Worm (Caenorhabditis elegans) whole organism, L3 larva: Measurements from ENCODE around the gene C01G10.5.

ENCODE experiments used
- R02D3.7 ChIP-seq: fragments of 150-350 bp; optimal IDR thresholded peaks from 2 replicates; lab custom pipeline; 2014; ENCODE audit warnings: missing biosample characterization, missing genetic modification characterization
- ZK546.5 ChIP-seq: sonication (generic microtip); optimal IDR thresholded peaks from 2 replicates; lab custom pipeline; 2017; ENCODE audit warnings: missing biosample characterization, missing genetic modification characterization
- aly-2 ChIP-seq: fragments of 150-350 bp; optimal IDR thresholded peaks from 2 replicates; lab custom pipeline; 2014; ENCODE audit warnings: missing biosample characterization, missing genetic modification characterization
- ama-1 ChIP-seq: fragments of 150-350 bp; optimal IDR thresholded peaks from 2 replicates; lab custom pipeline; 2018
- ceh-16 ChIP-seq: sonication (generic microtip); optimal IDR thresholded peaks from 2 replicates; lab custom pipeline; 2017; ENCODE audit warnings: missing biosample characterization, missing genetic modification characterization
- ceh-28 ChIP-seq: fragments of 150-350 bp; optimal IDR thresholded peaks from 2 replicates; lab custom pipeline; 2014; ENCODE audit warnings: missing biosample characterization, missing genetic modification reagents, missing genetic modification characterization
- ceh-82 ChIP-seq: fragments of 150-350 bp; optimal IDR thresholded peaks from 2 replicates; lab custom pipeline; 2014; ENCODE audit warnings: missing biosample characterization, missing genetic modification characterization
- ceh-9 ChIP-seq: sonication (generic microtip); optimal IDR thresholded peaks from 2 replicates; lab custom pipeline; 2018; ENCODE audit warnings: missing biosample characterization, missing genetic modification characterization
- daf-12 ChIP-seq: fragments of 150-350 bp; optimal IDR thresholded peaks from 2 replicates; lab custom pipeline; 2014; ENCODE audit warnings: missing biosample characterization, missing genetic modification reagents, missing genetic modification characterization
- egl-27 ChIP-seq: sonication (generic microtip); optimal IDR thresholded peaks from 4 replicates; lab custom pipeline; 2017; ENCODE audit warnings: missing biosample characterization, missing genetic modification reagents, missing genetic modification characterization
- egl-5 ChIP-seq: fragments of 150-350 bp; optimal IDR thresholded peaks from 2 replicates; lab custom pipeline; 2017; ENCODE audit warnings: missing biosample characterization, missing genetic modification reagents, missing genetic modification characterization, inconsistent platforms
- elt-1 ChIP-seq: fragments of 150-350 bp; optimal IDR thresholded peaks from 2 replicates; lab custom pipeline; 2014; ENCODE audit warnings: missing biosample characterization, missing genetic modification characterization
- elt-2 ChIP-seq: sonication (generic microtip); optimal IDR thresholded peaks from 2 replicates; lab custom pipeline; 2016; ENCODE audit warnings: missing genetic modification reagents, mild to moderate bottlenecking, missing genetic modification characterization, missing compliant biosample characterization
- elt-3 ChIP-seq, 3 experiments: fragments of 150-350 bp in 1 of 3; sonication (generic microtip) in 2 of 3; optimal IDR thresholded peaks; 2 replicates in 2 of 3; 4 replicates in 1 of 3; lab custom pipeline; 2014 to 2017; ENCODE audit warnings: missing biosample characterization in 3 of 3, missing genetic modification characterization in 3 of 3
- eor-1 ChIP-seq, 2 experiments: fragments of 150-350 bp; optimal IDR thresholded peaks; 2 replicates each; lab custom pipeline; 2014 to 2018; ENCODE audit warnings: missing biosample characterization in 2 of 2, missing genetic modification characterization in 2 of 2
- fkh-10 ChIP-seq: sonication (generic microtip); optimal IDR thresholded peaks from 2 replicates; lab custom pipeline; 2017; ENCODE audit warnings: missing biosample characterization, missing genetic modification reagents, missing genetic modification characterization
- fkh-2 ChIP-seq: fragments of 150-350 bp; optimal IDR thresholded peaks from 2 replicates; lab custom pipeline; 2014; ENCODE audit warnings: missing biosample characterization, missing genetic modification reagents, missing genetic modification characterization
- hmg-11 ChIP-seq: sonication (generic microtip); optimal IDR thresholded peaks from 2 replicates; lab custom pipeline; 2016; ENCODE audit warnings: missing genetic modification characterization, missing compliant biosample characterization
- jun-1 ChIP-seq: fragments of 150-350 bp; optimal IDR thresholded peaks from 2 replicates; lab custom pipeline; 2014; ENCODE audit warnings: missing biosample characterization, missing genetic modification reagents, missing genetic modification characterization
- lin-15B ChIP-seq: fragments of 150-350 bp; optimal IDR thresholded peaks from 2 replicates; lab custom pipeline; 2014; ENCODE audit warnings: missing biosample characterization, missing genetic modification characterization
- lin-39 ChIP-seq: fragments of 150-350 bp; optimal IDR thresholded peaks from 2 replicates; lab custom pipeline; 2018; ENCODE audit warnings: missing biosample characterization, missing genetic modification reagents, missing genetic modification characterization
- lsy-12 ChIP-seq: sonication (generic microtip); optimal IDR thresholded peaks from 2 replicates; lab custom pipeline; 2016; ENCODE audit warnings: mild to moderate bottlenecking, missing genetic modification characterization, missing compliant biosample characterization
- mdl-1 ChIP-seq: fragments of 150-350 bp; optimal IDR thresholded peaks from 2 replicates; lab custom pipeline; 2014; ENCODE audit warnings: missing biosample characterization, missing genetic modification characterization
- mml-1 ChIP-seq: fragments of 150-350 bp; sonication (generic microtip); optimal IDR thresholded peaks from 3 replicates; lab custom pipeline; 2014; ENCODE audit warnings: missing biosample characterization, missing genetic modification characterization
- nfya-1 ChIP-seq: sonication (generic microtip); optimal IDR thresholded peaks from 2 replicates; lab custom pipeline; 2017; ENCODE audit warnings: missing genetic modification characterization, mild to moderate bottlenecking, missing compliant biosample characterization, antibody characterized with exemption, moderate library complexity; ENCODE audit not compliant: insufficient read depth
- nhr-11 ChIP-seq: fragments of 150-350 bp; optimal IDR thresholded peaks from 2 replicates; lab custom pipeline; 2014; ENCODE audit warnings: missing biosample characterization, missing genetic modification characterization
- nhr-23 ChIP-seq: fragments of 150-350 bp; optimal IDR thresholded peaks from 2 replicates; lab custom pipeline; 2014; ENCODE audit warnings: missing biosample characterization, missing genetic modification reagents, missing genetic modification characterization
- nhr-237 ChIP-seq: fragments of 150-350 bp; optimal IDR thresholded peaks from 2 replicates; lab custom pipeline; 2014; ENCODE audit warnings: missing biosample characterization, missing genetic modification characterization
- nhr-25 ChIP-seq: sonication (generic microtip); optimal IDR thresholded peaks from 2 replicates; lab custom pipeline; 2017; ENCODE audit warnings: missing biosample characterization, missing genetic modification characterization
- nhr-28 ChIP-seq: fragments of 150-350 bp; optimal IDR thresholded peaks from 2 replicates; lab custom pipeline; 2014; ENCODE audit warnings: missing biosample characterization, missing genetic modification characterization
- nhr-43 ChIP-seq: sonication (generic microtip); optimal IDR thresholded peaks from 2 replicates; lab custom pipeline; 2016; ENCODE audit warnings: mild to moderate bottlenecking, missing genetic modification characterization, missing compliant biosample characterization; ENCODE audit not compliant: poor library complexity, severe bottlenecking
- nhr-67 ChIP-seq: fragments of 150-350 bp; optimal IDR thresholded peaks from 2 replicates; lab custom pipeline; 2014; ENCODE audit warnings: missing biosample characterization, missing genetic modification characterization
- nhr-76 ChIP-seq: fragments of 150-350 bp; sonication (generic microtip); optimal IDR thresholded peaks from 5 replicates; lab custom pipeline; 2014; ENCODE audit warnings: missing biosample characterization, missing genetic modification characterization
- nhr-77 ChIP-seq: fragments of 150-350 bp; optimal IDR thresholded peaks from 2 replicates; lab custom pipeline; 2014; ENCODE audit warnings: missing biosample characterization, missing genetic modification characterization
- pha-4 ChIP-seq: fragments of 150-350 bp; optimal IDR thresholded peaks from 2 replicates; lab custom pipeline; 2014; ENCODE audit warnings: missing biosample characterization, missing genetic modification reagents, missing genetic modification characterization
- pqm-1 ChIP-seq: fragments of 150-350 bp; optimal IDR thresholded peaks from 2 replicates; lab custom pipeline; 2017; ENCODE audit warnings: missing biosample characterization, missing genetic modification characterization, inconsistent platforms
- sea-2 ChIP-seq: fragments of 150-350 bp; sonication (generic microtip); optimal IDR thresholded peaks from 4 replicates; lab custom pipeline; 2014; ENCODE audit warnings: missing biosample characterization, missing genetic modification reagents, missing genetic modification characterization
- skn-1 ChIP-seq: fragments of 150-350 bp; optimal IDR thresholded peaks from 2 replicates; lab custom pipeline; 2014; ENCODE audit warnings: missing biosample characterization, missing genetic modification characterization
- snpc-4 ChIP-seq: fragments of 150-350 bp; optimal IDR thresholded peaks from 2 replicates; lab custom pipeline; 2014; ENCODE audit warnings: missing biosample characterization, missing genetic modification characterization
- tbx-2 ChIP-seq: sonication (generic microtip); optimal IDR thresholded peaks from 2 replicates; lab custom pipeline; 2016; ENCODE audit warnings: mild to moderate bottlenecking, missing genetic modification characterization, missing compliant biosample characterization
- unc-39 ChIP-seq: sonication (generic microtip); optimal IDR thresholded peaks from 4 replicates; lab custom pipeline; 2017; ENCODE audit warnings: missing biosample characterization, missing genetic modification characterization
- unc-62 ChIP-seq: fragments of 150-350 bp; sonication (generic microtip); optimal IDR thresholded peaks from 4 replicates; lab custom pipeline; 2014; ENCODE audit warnings: missing biosample characterization, missing genetic modification reagents, missing genetic modification characterization
- zag-1 ChIP-seq: fragments of 150-350 bp; optimal IDR thresholded peaks from 2 replicates; lab custom pipeline; 2014; ENCODE audit warnings: missing biosample characterization, missing genetic modification characterization
- ztf-11 ChIP-seq: fragments of 150-350 bp; optimal IDR thresholded peaks from 2 replicates; lab custom pipeline; 2014; ENCODE audit warnings: missing biosample characterization, missing genetic modification characterization
- ztf-4 ChIP-seq: fragments of 150-350 bp; optimal IDR thresholded peaks from 2 replicates; lab custom pipeline; 2014; ENCODE audit warnings: missing biosample characterization, missing genetic modification characterization

C01G10.5 gene

DNA sequence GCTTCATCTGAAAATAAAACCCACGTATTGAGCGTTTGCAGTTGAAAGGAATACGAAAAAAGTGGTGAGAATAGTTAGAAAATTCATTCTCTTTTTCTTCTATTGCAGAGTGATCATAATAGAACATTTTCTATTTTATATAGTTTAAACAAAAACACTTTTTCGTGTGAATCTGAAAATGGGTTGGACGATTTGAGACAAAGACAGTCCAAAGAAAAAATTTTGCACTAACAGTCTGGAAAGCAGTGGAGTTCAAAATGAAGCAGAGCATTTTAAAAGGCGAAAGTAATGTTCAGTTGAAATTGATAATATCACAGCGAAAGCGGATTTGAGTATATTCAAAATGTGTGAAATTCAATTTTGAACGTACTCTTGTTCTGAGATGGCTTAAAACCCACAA is 725 bp downstream of the C01G10.5 start, which contains the start of gene C01G10.18:
C01G10.18 (minus strand) TSS at position 101 of the 400 bp plus-strand sequence.
- TF ChIP-seq unc-39 (tag; lab: Kevin White, UChicago), result no peak
- TF ChIP-seq ceh-28 (tag; lab: Kevin White, UChicago), result no peak
- TF ChIP-seq ama-1 (lab: Kevin White, UChicago), result no peak
- no peak for TF ChIP-seq ceh-82
- no peak for TF ChIP-seq nhr-77 (tag; lab: Kevin White, UChicago)
- no peak for TF ChIP-seq daf-12

- TF ChIP-seq ama-1 (lab: Kevin White, UChicago) (no peak), pha-4 (tag; lab: Kevin White, UChicago) (peak; percentile 27)
Measured at ce11 chrV:15087207-15087706, 2.1 kb downstream of the C01G10.5 start, which contains the start of the genes C01G10.15 and C01G10.6. TSS of gene C01G10.15 (minus strand) at chrV:15087307. TSS of gene C01G10.6 (plus strand) at chrV:15087656.

- TF ChIP-seq sea-2 (GFP tag; lab: Kevin White, UChicago), result no peak
- TF ChIP-seq nhr-67, result no peak
- peak; percentile 77 for TF ChIP-seq ceh-28 (tag; lab: Kevin White, UChicago)
- peak; percentile 92 for TF ChIP-seq fkh-10
- TF ChIP-seq lin-15B (tag; lab: Kevin White, UChicago), result peak; percentile 99
- TF ChIP-seq daf-12, result no peak
- TF ChIP-seq skn-1 (tag; lab: Kevin White, UChicago), result peak; percentile 15
- peak; percentile 13 for TF ChIP-seq egl-27 (tag; lab: Kevin White, UChicago)
- no peak for TF ChIP-seq ama-1 (lab: Kevin White, UChicago)
- no peak for TF ChIP-seq ceh-16 (tag; lab: Kevin White, UChicago)
- TF ChIP-seq nhr-43, result peak; percentile 95
- TF ChIP-seq jun-1 (tag; lab: Kevin White, UChicago), result peak; percentile 58
- no peak for TF ChIP-seq ceh-9 (tag; lab: Kevin White, UChicago)
- TF ChIP-seq pha-4 (tag; lab: Kevin White, UChicago), result peak; percentile 95
- peak; percentile 11 for TF ChIP-seq nhr-11
- no peak for TF ChIP-seq zag-1 (tag; lab: Kevin White, UChicago)
- TF ChIP-seq unc-39 (tag; lab: Kevin White, UChicago), result no peak
- peak; percentile 83 for TF ChIP-seq hmg-11
- peak; percentile 82 for TF ChIP-seq pqm-1 (tag; lab: Kevin White, UChicago)
- TF ChIP-seq nhr-77 (tag; lab: Kevin White, UChicago), result peak; percentile 37
- TF ChIP-seq egl-5 (tag; lab: Kevin White, UChicago), result peak; percentile 87
- TF ChIP-seq elt-1, result no peak
- TF ChIP-seq ceh-82, result peak; percentile 68
- peak in 1 of 2 experiments; percentile 45 for TF ChIP-seq eor-1 (tag; optimal IDR thresholded peaks at IDR 0.05; lab: Kevin White, UChicago)
- TF ChIP-seq snpc-4, result peak; percentile 87
- no peak for TF ChIP-seq mdl-1 (tag; lab: Kevin White, UChicago)
- no peak for TF ChIP-seq nhr-23 (tag; lab: Kevin White, UChicago)
- no peak for TF ChIP-seq mml-1 (tag; lab: Kevin White, UChicago)
- TF ChIP-seq tbx-2 (tag; lab: Kevin White, UChicago), result peak; percentile 37
- no peak for TF ChIP-seq nhr-237
- peak; percentile 61 for TF ChIP-seq elt-2 (tag; lab: Kevin White, UChicago)
- no peak for TF ChIP-seq ZK546.5 (tag; lab: Kevin White, UChicago)
- peak; percentile 75 for TF ChIP-seq lin-39
- TF ChIP-seq ztf-4 (tag; lab: Kevin White, UChicago), result no peak
- peak; percentile 86 for TF ChIP-seq nhr-25 (tag; lab: Kevin White, UChicago)
- no peak for TF ChIP-seq unc-62 (GFP tag; lab: Kevin White, UChicago)
- no peak for TF ChIP-seq ztf-11 (tag; lab: Kevin White, UChicago)
- TF ChIP-seq R02D3.7, result peak; percentile 98
- TF ChIP-seq nfya-1, result peak; percentile 89
- TF ChIP-seq nhr-28 (tag; lab: Kevin White, UChicago), result no peak
- TF ChIP-seq lsy-12 (tag; lab: Kevin White, UChicago), result peak; percentile 85
- no peak for TF ChIP-seq aly-2 (tag; lab: Kevin White, UChicago)
- no peak for TF ChIP-seq elt-3 (tag; optimal IDR thresholded peaks at IDR 0.05; lab: Kevin White, UChicago)
- peak; percentile 0 for TF ChIP-seq nhr-76 (tag; lab: Kevin White, UChicago)
- no peak for TF ChIP-seq fkh-2
Measured at ce11 chrV:15085335-15085800, 4.0 kb downstream of the C01G10.5 start, which contains the start of the genes ahsa-1 and C01G10.7. TSS of gene ahsa-1 (minus strand) at chrV:15085385. TSS of gene C01G10.7 (plus strand) at chrV:15085747.
